Fruit fly (Drosophila melanogaster): Measurements from ENCODE around the gene CG3330.
A peak's percentile ranks its signal among the peaks of the same experiment; 100 is the strongest.

The CG3330 gene

DNA sequence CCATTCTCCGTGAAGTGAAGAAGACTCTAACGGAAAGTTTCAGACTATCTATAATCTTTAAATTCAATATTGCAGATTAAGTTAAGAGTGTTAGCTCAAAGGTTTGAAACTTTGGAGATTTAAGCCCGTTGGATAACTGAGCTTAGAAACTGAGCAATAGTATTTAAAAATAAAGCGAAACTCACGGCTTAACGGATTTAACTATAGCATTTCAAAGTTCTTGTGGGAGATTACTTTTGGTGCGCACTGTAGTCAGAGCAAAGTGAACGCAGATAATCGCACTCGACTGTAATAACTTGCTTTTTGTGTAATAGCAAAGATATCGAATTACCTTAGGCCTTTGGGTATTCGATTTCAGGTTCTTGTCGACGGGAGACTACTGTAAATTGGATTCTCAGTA is 48.4 kb downstream of the CG3330 start, which contains the start of gene mrt:
Gene mrt, minus strand, starts transcription at position 376 of the 400 bp plus-strand sequence.
- TF ChIP-seq foxo (GFP tag; optimal IDR thresholded peaks at IDR 0.05) (peak in 1 of 2 experiments; percentile 73), sv (GFP tag; optimal IDR thresholded peaks at IDR 0.05) (peak; percentile 39), fru (GFP tag; optimal IDR thresholded peaks at IDR 0.05) (peak; percentile 73), woc (GFP tag; optimal IDR thresholded peaks at IDR 0.05) (peak; percentile 89), rgr (GFP tag; optimal IDR thresholded peaks at IDR 0.05) (peak; percentile 58), psq (GFP tag; optimal IDR thresholded peaks at IDR 0.05) (peak; percentile 28), dmrt93B (GFP tag; optimal IDR thresholded peaks at IDR 0.05) (peak; percentile 23), N (GFP tag; optimal IDR thresholded peaks at IDR 0.05) (no peak), HLH106 (tag; optimal IDR thresholded peaks at IDR 0.05) (peak; percentile 61), tai (GFP tag; optimal IDR thresholded peaks at IDR 0.05) (no peak), ey (GFP tag; optimal IDR thresholded peaks at IDR 0.05) (peak; percentile 62), sage (GFP tag; optimal IDR thresholded peaks at IDR 0.05) (no peak), Hr83 (GFP tag; optimal IDR thresholded peaks at IDR 0.05; ENCODE audit: poor library complexity, severe bottlenecking) (peak; percentile 1), Jra (GFP tag; optimal IDR thresholded peaks at IDR 0.05) (no peak), Dif (GFP tag; optimal IDR thresholded peaks at IDR 0.05; ENCODE audit: partially characterized antibody) (no peak), Abd-B (GFP tag; optimal IDR thresholded peaks at IDR 0.05) (no peak), CG9705 (GFP tag; optimal IDR thresholded peaks at IDR 0.05) (peak; percentile 9), lola (GFP tag; optimal IDR thresholded peaks at IDR 0.05) (no peak), h (GFP tag; optimal IDR thresholded peaks at IDR 0.05) (peak; percentile 57), br (GFP tag; optimal IDR thresholded peaks at IDR 0.05) (peak; percentile 42), Mio (GFP tag; optimal IDR thresholded peaks at IDR 0.05) (no peak), Hnf4 (GFP tag; optimal IDR thresholded peaks at IDR 0.05) (peak; percentile 64), Sp1 (GFP tag; optimal IDR thresholded peaks at IDR 0.05) (peak; percentile 34), OdsH (GFP tag; optimal IDR thresholded peaks at IDR 0.05) (peak; percentile 47), Vsx2 (GFP tag; optimal IDR thresholded peaks at IDR 0.05; ENCODE audit: partially characterized antibody) (no peak)

DNA sequence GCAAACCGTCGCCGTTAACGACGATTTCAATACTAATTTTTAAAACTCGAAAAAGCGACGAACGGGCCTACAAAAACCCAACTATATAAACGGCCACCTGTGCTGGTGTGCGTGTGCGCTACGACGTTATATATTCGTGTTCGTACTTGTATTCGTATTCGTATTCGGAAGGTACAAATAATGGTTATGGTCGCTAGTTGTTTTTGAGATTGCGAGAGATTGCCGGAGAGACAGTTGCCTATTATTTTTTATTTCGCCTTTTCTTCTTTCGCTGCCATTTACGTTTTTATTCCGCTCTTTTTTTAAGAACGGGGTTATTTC is 48.9 kb downstream of the CG3330 start:
- TF ChIP-seq foxo (GFP tag; optimal IDR thresholded peaks at IDR 0.05) = no peak
- no peak for TF ChIP-seq fru (GFP tag; optimal IDR thresholded peaks at IDR 0.05)
- no peak for TF ChIP-seq Vsx2 (GFP tag; optimal IDR thresholded peaks at IDR 0.05; ENCODE audit: partially characterized antibody)
- TF ChIP-seq Myc (optimal IDR thresholded peaks at IDR 0.05) = no peak
- no peak for TF ChIP-seq Dif (GFP tag; optimal IDR thresholded peaks at IDR 0.05; ENCODE audit: partially characterized antibody)
- TF ChIP-seq Dfd (GFP tag; optimal IDR thresholded peaks at IDR 0.05) = no peak
- no peak for TF ChIP-seq tai (GFP tag; optimal IDR thresholded peaks at IDR 0.05)
- no peak for TF ChIP-seq psq (GFP tag; optimal IDR thresholded peaks at IDR 0.05)
- TF ChIP-seq h (GFP tag; optimal IDR thresholded peaks at IDR 0.05) = no peak
- TF ChIP-seq dmrt93B (GFP tag; optimal IDR thresholded peaks at IDR 0.05) = no peak
- TF ChIP-seq Hnf4 (GFP tag; optimal IDR thresholded peaks at IDR 0.05) = no peak
- no peak for TF ChIP-seq sv (GFP tag; optimal IDR thresholded peaks at IDR 0.05)
- TF ChIP-seq pan (optimal IDR thresholded peaks at IDR 0.05) = no peak
- TF ChIP-seq OdsH (GFP tag; optimal IDR thresholded peaks at IDR 0.05) = no peak
- no peak for TF ChIP-seq CG9705 (GFP tag; optimal IDR thresholded peaks at IDR 0.05)

DNA sequence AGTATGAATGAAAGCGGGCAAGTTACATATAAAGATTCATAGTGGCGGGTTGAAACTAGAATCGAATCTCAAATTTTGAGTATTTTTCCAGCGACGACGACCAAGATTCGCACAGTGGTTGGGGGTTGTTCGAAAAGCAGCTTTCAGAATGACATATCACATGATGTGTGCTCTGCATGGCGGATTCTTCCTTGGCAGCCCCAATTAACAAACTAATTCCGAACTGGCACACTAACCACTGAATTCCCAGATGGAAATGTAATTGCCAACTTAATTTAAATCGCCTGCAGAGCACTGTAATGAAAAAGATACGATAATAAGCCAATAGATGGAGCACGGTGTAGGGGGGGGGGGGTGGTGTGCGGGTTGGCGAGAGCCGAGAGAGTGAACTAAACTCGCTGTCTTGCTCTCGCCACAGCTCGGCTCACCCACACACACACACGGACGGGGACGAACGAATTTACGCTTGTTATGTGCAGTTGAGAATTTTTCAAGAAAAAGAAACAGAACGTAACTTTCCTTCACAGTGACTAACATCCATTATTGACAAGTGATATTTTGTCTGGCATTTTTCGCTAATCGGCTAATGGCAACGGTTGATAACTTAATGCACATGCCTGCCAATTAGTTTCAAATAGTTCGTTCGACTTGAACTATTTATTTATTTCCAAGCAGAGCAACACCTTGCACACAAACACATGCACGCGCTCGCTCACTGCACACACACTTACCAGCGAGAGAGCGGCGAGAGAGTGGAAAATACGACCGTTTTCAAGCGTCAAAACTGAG is 49.5 kb downstream of the CG3330 start:
- TF ChIP-seq pan (optimal IDR thresholded peaks at IDR 0.05) (no peak), h (GFP tag; optimal IDR thresholded peaks at IDR 0.05) (peak; percentile 97), foxo (GFP tag; optimal IDR thresholded peaks at IDR 0.05) (peak; percentile 83 to 98), br (GFP tag; optimal IDR thresholded peaks at IDR 0.05) (peak; percentile 97), N (GFP tag; optimal IDR thresholded peaks at IDR 0.05) (peak; percentile 47), Mio (GFP tag; optimal IDR thresholded peaks at IDR 0.05) (peak; percentile 91), sv (GFP tag; optimal IDR thresholded peaks at IDR 0.05) (peak; percentile 73), Rel (GFP tag; optimal IDR thresholded peaks at IDR 0.05) (peak; percentile 66), Rel (tag; optimal IDR thresholded peaks at IDR 0.05) (peak; percentile 54), psq (GFP tag; optimal IDR thresholded peaks at IDR 0.05) (peak; percentile 92), Vsx2 (GFP tag; optimal IDR thresholded peaks at IDR 0.05; ENCODE audit: partially characterized antibody) (no peak), jim (GFP tag; optimal IDR thresholded peaks at IDR 0.05) (peak; percentile 18), lola (GFP tag; optimal IDR thresholded peaks at IDR 0.05) (no peak), dmrt93B (GFP tag; optimal IDR thresholded peaks at IDR 0.05) (peak; percentile 87), CG9705 (GFP tag; optimal IDR thresholded peaks at IDR 0.05) (peak; percentile 35), CG32264 (GFP tag; optimal IDR thresholded peaks at IDR 0.05) (peak; percentile 92), GATAd (GFP tag; optimal IDR thresholded peaks at IDR 0.05) (no peak), tai (GFP tag; optimal IDR thresholded peaks at IDR 0.05) (no peak), Sp1 (GFP tag; optimal IDR thresholded peaks at IDR 0.05) (peak; percentile 92), Myc (optimal IDR thresholded peaks at IDR 0.05) (no peak), rgr (GFP tag; optimal IDR thresholded peaks at IDR 0.05) (peak; percentile 98), fru (GFP tag; optimal IDR thresholded peaks at IDR 0.05) (peak; percentile 97), CrebA (GFP tag; optimal IDR thresholded peaks at IDR 0.05; ENCODE audit: borderline replicate concordance) (no peak), ey (GFP tag; optimal IDR thresholded peaks at IDR 0.05) (peak; percentile 97), brk (GFP tag; optimal IDR thresholded peaks at IDR 0.05) (no peak), Hr78 (GFP tag; optimal IDR thresholded peaks at IDR 0.05) (no peak), Hnf4 (GFP tag; optimal IDR thresholded peaks at IDR 0.05) (peak; percentile 93), sage (GFP tag; optimal IDR thresholded peaks at IDR 0.05) (peak; percentile 88), Hr83 (GFP tag; optimal IDR thresholded peaks at IDR 0.05; ENCODE audit: poor library complexity, severe bottlenecking) (peak; percentile 36), woc (GFP tag; optimal IDR thresholded peaks at IDR 0.05) (peak; percentile 99), Dif (GFP tag; optimal IDR thresholded peaks at IDR 0.05; ENCODE audit: partially characterized antibody) (peak; percentile 40), usp (GFP tag; optimal IDR thresholded peaks at IDR 0.05) (no peak), OdsH (GFP tag; optimal IDR thresholded peaks at IDR 0.05) (peak; percentile 97), HLH106 (tag; optimal IDR thresholded peaks at IDR 0.05) (peak; percentile 88), Dfd (GFP tag; optimal IDR thresholded peaks at IDR 0.05) (no peak), dl (GFP tag; optimal IDR thresholded peaks at IDR 0.05; ENCODE audit: insufficient read depth in 1 of 2, partially characterized antibody in 2 of 2) (no peak), Abd-B (GFP tag; optimal IDR thresholded peaks at IDR 0.05) (peak; percentile 14)

Measured in whole organism, wandering third instar larva.